Worm (Caenorhabditis elegans): ENCODE data around the gene sre-7.

ce11 chrV:14212813-14213212 is 31.2 kb upstream of the sre-7 start:
- no peak for TF ChIP-seq ets-7 (tag; optimal IDR thresholded peaks at IDR 0.05)
- no peak for TF ChIP-seq F13C5.2 (tag; optimal IDR thresholded peaks at IDR 0.05)
- TF ChIP-seq ama-1 (optimal IDR thresholded peaks at IDR 0.05) = no peak
- TF ChIP-seq flt-1 (GFP tag; IDR thresholded peaks at IDR 0.05) = no peak
- no peak for TF ChIP-seq hnd-1 (tag; optimal IDR thresholded peaks at IDR 0.05)
- no peak for TF ChIP-seq aly-1 (tag; optimal IDR thresholded peaks at IDR 0.05)
- TF ChIP-seq tra-4 (tag; optimal IDR thresholded peaks at IDR 0.05) = no peak

Measured in whole organism, early embryonic.